Fruit fly (Drosophila melanogaster) S2 (cell line): ENCODE data around the gene CG1628.
"Not testable (repeated sequence)": the region's sequence is repeated elsewhere in the genome, so short reads cannot be mapped to it uniquely, and the experiment has no call there.

Experiments used
- CG8478 ChIP-seq: fragments of >200 bp; optimal IDR thresholded peaks from 2 replicates; lab custom pipeline; 2018
- CTCF ChIP-seq, 2 experiments: fragments of >200 bp; optimal IDR thresholded peaks; 2 replicates each; lab custom pipeline; 2018

CG1628 gene

DNA sequence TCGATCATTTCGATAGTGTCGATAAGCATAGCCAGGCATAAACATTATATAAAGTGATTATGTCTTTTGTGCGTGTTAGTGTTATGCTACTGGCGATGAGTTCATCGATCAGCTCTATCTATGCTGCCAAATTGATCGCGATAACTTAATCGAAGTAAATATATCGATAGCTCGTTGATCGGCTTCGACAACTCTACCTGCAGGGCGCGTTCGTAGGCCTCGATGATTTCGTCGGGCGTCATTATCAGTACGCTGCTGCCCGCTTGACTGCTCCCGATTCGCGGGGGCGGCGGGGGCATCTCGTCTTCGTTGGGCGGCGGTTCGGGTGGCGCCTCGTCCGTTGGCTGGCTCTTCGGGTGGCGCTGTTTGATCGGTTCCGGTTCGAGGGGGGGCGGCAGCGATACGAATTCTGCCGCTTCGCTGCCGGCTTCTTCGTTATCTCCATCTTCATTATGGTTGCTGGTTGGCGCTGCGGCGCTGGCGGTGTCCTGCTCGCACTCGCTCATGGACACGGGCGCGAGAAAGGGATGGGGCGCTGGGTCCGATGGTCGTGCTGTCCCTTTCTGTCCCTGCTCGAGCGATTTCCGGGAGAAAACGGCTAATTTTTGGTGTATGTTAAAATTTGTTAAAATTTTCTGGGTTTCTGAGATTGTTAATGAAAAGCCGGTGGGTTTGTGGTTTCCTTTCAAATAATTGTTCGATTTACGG, at the start of gene CG1628:
Gene CG1628, minus strand, starts transcription at position 658 of the 708 bp plus-strand sequence.
- TF ChIP-seq CTCF (optimal IDR thresholded peaks at IDR 0.05; lab: Kevin White, UChicago) = no peak
- no peak for TF ChIP-seq CG8478

DNA sequence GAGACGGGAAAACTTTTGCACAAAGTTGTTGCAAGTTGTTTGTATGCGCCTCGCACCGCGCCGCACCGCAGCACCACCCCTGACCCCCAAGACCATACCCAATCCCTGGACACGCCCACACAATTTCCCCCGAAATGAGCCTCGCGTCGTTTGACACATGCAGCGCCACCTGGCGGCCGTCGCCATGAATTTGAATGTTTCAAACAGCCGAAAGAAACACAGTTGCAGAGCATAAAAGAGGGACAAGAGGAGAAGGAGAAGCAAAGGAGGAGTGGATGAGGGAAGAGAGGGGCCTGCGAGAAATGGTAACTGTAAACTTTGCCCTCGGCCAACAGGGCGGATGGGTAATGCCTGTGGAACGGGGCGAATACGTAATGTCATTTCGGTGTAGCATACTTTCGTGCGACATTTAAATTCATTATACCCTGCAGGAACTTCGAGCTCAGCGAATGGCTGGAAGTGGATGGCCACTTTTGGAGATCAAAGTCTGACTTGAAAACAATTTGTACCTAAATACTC, 39.8 kb upstream of the CG1628 start:
- TF ChIP-seq CTCF (optimal IDR thresholded peaks at IDR 0.05; lab: Kevin White, UChicago) (peak; percentile 55 to 80), CG8478 (no peak)

DNA sequence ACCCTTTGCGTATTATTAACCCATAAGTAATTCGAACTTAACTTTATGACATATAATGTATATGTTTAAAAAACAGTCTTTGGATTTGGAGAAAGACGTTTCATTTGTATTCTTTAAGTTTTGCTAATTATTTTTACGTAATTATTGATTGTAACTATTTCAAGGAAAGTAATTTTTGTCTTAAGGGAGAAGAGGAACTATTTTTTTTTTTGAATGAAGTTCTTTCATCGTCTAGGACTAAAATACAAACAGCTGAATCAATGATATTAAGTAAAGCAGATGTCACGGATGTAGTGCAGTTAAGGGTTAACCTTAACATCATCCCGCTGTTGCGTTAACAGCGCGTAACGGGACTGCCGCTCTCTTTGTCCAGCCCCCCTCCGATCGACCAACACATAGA, 26.4 kb upstream of the CG1628 start:
- TF ChIP-seq CG8478 (no peak), CTCF (optimal IDR thresholded peaks at IDR 0.05; lab: Kevin White, UChicago) (no peak)

DNA sequence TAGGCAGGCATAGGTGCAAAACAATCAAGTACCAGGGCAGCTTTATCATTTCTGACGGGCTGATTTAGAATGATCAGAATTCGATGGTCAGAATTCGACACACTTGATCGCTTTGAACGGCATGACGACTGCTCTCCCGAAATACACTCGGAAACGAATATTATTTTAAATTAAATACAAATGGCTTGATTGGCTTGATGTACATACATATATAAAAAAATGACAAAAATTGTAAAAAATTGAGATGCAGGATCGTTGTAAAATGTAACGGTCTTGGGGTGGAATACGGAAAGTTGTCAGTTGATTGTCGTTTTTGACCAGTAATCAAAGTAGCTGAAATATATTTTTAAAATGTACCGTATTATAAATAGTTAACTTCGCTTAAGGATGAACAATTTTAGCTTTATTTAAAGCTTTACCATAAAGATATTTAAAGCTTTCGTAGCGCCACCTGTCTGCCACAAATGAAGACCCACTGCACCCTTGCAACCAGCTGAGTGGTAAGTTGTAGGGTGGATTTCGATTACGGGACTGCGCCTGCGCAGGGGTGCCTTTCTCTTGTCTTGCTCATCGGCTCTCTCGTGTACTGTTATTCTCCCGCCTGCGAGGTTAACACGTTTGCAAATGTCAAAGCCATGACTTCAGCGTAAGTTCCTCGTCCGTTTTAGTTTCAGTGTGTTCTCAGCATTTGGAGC, 24.7 kb upstream of the CG1628 start, which contains the start of the genes CG9806 and X11Lbeta:
Gene CG9806, minus strand, starts transcription at position 51 of the 695 bp plus-strand sequence.
Gene X11Lbeta, plus strand, starts transcription at position 676 of the 695 bp plus-strand sequence.
- TF ChIP-seq CG8478 (no peak), CTCF (optimal IDR thresholded peaks at IDR 0.05; lab: Kevin White, UChicago) (peak; percentile 25 to 47)

DNA sequence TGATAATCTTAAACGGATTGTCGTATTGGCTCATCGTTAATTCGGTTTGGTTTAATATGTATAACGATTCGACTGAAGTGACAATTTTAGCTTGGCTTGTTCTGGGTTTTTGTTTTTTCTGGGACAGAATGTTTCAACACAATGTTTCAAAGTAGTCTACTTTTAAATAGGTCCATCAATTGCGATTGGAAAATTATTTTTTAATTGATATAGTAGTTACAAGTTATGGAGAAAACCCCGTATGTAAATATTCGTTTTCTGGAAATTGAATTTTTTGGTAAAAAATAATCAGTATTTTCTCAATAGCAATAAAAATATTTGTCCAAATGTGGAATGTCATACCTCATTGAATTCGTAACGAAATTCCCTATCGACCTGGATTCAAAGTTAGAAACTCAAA, 20.6 kb upstream of the CG1628 start, which contains the start of gene Rab9Db:
Gene Rab9Db, minus strand, starts transcription at position 101 of the 400 bp plus-strand sequence.
- not testable (repeated sequence) for TF ChIP-seq CG8478; CTCF (optimal IDR thresholded peaks at IDR 0.05; lab: Kevin White, UChicago)

DNA sequence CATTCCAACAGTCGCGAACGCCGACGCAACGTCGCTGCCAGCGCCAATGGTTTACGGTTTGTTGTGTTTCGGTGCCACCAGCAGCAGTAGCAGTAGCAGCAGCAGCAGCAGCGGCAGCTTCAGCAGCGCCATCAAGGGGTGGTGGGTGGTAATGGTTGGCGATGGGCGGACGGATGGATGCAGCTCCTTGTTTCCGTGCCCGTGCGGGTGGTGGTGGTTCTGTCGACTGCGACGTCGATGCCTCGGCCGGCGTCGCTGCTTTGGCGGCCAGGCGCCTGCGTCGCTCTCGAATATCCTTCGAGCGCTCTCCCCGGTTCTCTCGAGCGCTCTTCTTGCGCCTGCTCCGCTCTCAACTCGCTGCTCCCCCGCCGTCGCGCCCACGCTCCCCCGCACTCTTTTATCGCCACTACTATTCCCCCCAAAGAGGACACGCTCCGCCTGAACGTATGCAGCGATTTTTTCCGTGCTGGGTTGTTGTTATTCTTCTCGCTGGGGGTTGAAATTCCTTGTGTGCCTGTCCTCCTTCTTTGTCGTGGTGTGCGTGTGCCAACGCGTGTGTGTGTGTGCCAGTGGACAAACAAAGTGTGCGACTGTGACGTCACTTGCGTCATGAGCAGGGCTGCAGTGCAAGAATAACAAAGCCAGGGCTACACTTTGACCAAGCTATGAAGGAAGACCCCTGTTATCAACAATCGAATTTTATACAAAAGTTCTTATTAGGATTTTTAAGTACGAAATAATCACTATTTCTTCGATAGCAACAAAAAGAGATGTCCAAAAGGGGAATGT, 18.9 kb upstream of the CG1628 start:
- TF ChIP-seq CG8478 = no peak
- no peak for TF ChIP-seq CTCF (optimal IDR thresholded peaks at IDR 0.05; lab: Kevin White, UChicago)

DNA sequence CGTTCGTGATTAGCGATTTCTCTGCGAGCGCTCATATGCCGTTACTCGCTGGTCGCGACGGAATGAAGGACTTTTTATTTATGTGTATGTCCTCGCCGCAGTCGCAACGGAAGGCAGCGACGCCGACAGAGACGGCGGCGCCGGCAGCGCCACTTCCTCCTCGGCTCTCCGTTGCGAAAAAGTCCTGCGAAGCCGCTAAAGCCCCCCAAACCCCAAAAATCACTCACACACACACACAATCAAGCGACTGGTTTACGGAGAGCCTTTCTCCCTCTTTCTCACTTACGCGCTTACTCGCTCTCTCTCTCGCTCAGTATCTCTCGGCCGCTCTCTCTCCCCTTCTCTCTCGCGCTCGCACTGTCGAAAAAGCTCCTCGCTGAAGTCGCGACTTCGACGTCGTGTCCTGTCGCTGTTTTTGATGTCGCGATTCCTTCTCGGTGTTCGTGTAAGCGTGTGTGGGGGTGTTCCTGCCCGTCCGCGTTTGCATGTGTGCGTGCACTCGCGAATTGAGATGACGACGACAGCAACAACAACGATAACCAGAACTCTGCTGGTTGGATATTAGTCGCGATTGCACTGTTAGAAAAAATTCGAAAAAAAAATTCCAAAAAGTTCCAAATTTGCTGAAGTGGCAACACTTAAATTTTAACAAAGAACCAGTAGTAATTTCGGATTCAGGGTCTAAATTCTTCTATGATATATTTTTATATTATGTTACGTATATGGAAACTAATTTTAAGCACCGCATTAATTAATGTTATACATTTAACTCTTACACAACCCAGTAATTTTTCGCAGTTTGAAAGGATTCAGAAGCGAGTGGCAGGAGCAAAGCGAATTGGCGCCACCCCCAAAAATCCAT, 17.9 kb upstream of the CG1628 start, which contains the start of gene CG43347:
Gene CG43347, minus strand, starts transcription at position 47 of the 862 bp plus-strand sequence.
- TF ChIP-seq CTCF (optimal IDR thresholded peaks at IDR 0.05; lab: Kevin White, UChicago) = no peak
- no peak for TF ChIP-seq CG8478

DNA sequence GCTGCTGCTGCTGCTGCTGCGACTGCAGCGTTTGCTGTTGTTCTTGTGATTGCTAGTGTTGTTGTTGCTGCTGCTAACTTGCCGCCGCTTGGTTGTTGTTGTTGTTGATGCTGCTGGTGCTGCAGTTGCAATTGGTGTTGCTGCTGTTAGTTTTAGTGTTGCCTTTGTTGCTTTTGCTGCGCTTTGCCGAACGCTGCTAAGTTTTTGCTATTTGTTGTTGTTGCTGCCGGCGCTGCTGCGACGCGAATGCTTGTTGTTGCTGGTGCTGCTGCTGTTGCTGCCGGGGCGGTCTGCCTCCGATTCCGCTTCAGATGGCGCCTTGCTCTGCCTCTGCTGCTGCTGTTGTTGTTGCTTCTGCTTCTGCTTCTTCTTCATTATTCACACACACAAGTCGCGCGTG, 16.0 kb upstream of the CG1628 start:
- TF ChIP-seq CTCF (optimal IDR thresholded peaks at IDR 0.05; lab: Kevin White, UChicago) (no peak), CG8478 (no peak)

DNA sequence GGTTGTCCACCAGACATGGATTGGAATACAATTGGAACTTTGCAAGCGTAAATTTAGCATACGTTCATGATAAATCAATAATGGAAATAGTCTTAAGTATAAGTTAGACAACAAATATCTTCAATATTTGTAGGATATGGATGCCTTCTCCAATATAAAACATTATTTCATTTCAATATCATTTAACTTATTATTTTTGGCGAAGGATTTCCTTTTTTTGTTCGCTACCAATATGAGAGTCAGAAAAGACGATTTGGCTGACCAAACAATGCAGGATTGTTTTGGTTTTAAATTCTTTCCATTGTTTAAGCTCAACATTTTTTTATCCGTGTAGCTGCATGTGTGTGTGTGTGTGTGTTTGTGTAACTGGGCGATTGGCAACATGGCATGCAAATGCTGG, 12.7 kb upstream of the CG1628 start:
- TF ChIP-seq CG8478 = no peak
- TF ChIP-seq CTCF (optimal IDR thresholded peaks at IDR 0.05; lab: Kevin White, UChicago) = no peak

DNA sequence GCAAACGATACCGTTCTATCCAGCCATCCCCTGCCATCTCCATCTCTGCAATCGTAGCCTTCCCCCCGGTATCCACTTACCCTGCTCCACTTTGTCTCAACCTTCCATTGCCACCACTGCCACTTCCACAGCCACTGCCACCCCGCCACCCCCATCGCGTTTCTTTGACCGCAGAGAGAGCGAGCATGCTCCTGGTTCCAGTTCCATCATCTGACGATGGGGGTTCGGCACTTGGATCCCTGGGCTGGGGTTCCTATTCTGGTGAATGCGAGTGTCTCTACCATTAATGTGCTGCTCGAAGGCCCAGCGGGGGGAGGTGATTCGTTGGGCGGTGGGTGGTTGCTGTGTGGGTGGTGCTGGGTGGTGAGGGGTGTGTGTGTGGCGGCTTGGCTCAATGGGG, 11.1 kb upstream of the CG1628 start:
- no peak for TF ChIP-seq CG8478

DNA sequence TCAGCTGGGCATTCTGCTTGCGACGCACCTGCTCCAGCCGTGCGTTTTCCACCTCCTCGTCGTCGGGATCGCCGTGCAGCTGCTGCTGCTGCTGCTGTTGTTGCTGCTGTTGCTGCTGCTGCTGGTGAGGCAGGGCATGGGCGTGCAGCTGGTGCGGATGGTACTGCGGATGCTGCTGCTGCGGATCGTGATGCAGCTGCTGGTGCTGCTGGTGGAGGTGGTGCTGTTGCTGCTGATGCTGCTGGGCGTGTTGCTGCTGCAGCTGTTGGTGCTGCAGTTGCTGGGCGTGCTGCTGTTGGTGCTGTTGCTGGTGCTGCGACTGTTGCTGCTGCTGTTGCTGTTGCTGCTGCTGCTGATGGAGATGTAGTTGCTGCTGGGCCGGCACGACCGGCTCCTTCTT, 5.1 kb upstream of the CG1628 start:
- TF ChIP-seq CTCF (optimal IDR thresholded peaks at IDR 0.05; lab: Kevin White, UChicago) (no peak), CG8478 (no peak)

DNA sequence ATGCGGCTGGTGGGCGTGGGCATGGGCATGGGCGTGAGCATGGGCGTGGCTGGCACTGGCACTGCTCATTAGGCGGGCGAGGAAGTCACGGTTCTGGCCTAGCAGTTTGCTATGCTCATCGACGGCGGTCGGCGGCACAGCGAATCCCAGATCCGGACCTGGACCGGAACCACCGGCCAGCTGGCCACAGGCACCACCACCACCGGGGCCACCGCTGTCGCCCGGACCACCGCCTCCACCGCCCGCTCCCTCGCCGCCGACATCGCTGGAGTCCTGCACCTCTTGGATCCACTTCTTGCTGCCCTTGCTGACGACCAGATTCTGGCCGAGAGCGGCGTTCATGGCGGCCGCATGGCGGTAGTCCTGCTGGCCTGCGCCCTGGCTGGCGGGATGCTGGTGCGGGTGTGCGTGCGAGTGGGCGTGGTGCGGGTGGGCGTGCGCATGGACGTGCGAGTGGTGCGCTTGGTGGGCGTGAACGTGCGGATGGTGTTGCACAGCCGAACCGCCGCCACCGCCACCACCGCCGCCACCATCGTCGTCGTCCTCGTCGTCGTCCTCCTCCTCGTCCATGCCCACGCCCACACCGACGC, 4.5 kb upstream of the CG1628 start:
- TF ChIP-seq CTCF (optimal IDR thresholded peaks at IDR 0.05; lab: Kevin White, UChicago) (no peak), CG8478 (no peak)

DNA sequence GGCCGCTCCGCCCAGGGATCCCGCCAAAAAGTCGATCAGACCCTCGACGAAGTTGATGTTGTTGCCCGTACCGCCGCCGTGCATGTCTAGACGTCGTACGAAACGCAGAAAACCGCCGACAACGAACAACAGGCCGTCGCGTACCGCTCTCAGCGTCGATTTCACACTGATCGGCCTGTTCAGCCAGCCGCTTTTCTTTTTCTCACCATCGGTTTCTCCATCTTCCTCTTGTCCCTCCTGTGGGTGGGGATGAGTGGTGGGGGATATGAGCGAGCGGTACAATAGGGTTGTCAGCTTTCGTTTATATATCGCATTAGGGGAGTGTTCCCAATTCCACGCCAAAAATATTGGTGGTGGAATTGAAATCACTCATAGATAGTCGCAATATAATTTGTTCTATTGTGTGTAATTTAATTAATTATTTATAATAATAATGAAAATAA, 1.0 kb downstream of the CG1628 start:
- TF ChIP-seq CTCF (optimal IDR thresholded peaks at IDR 0.05; lab: Kevin White, UChicago) (no peak), CG8478 (no peak)
